Worm (Caenorhabditis elegans) whole organism, L4/young adult: ENCODE results near the gene cup-5.

Source experiments
- W03F9.2 ChIP-seq: fragments of 150-350 bp; optimal IDR thresholded peaks from 2 replicates; lab custom pipeline; 2014; ENCODE audit warnings: missing biosample characterization, missing genetic modification characterization
- dao-5 ChIP-seq: sonication (generic microtip); optimal IDR thresholded peaks from 2 replicates; lab custom pipeline; 2016; ENCODE audit warnings: missing genotype, missing genetic modification characterization, moderate library complexity, missing compliant biosample characterization
- him-1 ChIP-seq: sonication (generic microtip); optimal IDR thresholded peaks from 2 replicates; lab custom pipeline; 2016; ENCODE audit warnings: missing genotype, missing genetic modification reagents, missing genetic modification characterization, missing compliant biosample characterization

DNA sequence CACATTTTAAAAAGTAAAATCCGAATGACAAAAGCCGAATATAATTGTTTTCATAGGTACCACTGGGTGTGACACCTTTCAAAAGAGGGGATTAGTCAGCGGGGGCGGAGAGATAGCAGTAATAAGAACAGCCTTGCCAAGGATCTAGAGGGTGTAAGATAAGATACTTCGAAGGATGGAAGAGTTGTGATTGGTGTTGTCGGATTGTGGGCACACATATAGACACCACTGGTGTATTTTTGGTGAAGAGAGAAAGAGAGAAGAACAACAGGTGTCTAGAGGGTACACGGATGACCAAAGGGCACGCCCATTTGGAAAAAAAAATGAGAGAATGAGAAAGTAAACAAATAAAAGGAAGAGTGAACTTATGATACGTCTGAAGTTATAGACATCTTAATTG is 38.8 kb upstream of the cup-5 start:
- TF ChIP-seq W03F9.2 (tag; lab: Kevin White, UChicago): no peak
- TF ChIP-seq him-1 (tag; lab: Kevin White, UChicago): no peak
- TF ChIP-seq dao-5 (tag; lab: Kevin White, UChicago): no peak
